Worm (Caenorhabditis elegans): Measurements from ENCODE around the gene clec-80.

DNA sequence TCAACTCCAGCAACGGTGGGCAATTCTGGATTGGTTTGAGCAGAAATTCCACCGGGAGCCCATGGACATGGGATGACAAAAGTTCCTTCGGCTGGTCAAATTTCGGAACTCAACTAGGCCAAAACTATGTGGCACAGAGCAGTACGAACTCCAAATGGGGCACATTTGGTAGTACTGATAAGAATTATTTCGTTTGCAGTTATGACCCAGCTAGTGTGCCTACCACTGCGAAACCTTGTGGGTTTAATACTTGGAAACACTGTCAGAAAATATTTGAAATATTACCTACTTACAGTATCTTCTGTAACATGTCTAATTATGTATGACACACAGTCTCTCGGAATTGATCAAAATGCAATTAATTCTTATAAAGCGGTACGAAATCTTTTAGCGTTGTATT is 2.8 kb downstream of the clec-80 start:
- no peak for TF ChIP-seq med-1 (GFP tag; optimal IDR thresholded peaks at IDR 0.05; ENCODE audit: insufficient read depth)
- TF ChIP-seq T22C8.4 (GFP tag; IDR thresholded peaks at IDR 0.05), result no peak
- TF ChIP-seq ztf-23 (GFP tag; IDR thresholded peaks at IDR 0.05), result no peak
- no peak for TF ChIP-seq flt-1 (GFP tag; IDR thresholded peaks at IDR 0.05)
- no peak for TF ChIP-seq ref-1 (GFP tag; conservative IDR thresholded peaks at IDR 0.05)
- TF ChIP-seq tab-1 (GFP tag; IDR thresholded peaks at IDR 0.05), result no peak
